Worm (Caenorhabditis elegans): ENCODE data around the gene acl-8.

The acl-8 gene

DNA sequence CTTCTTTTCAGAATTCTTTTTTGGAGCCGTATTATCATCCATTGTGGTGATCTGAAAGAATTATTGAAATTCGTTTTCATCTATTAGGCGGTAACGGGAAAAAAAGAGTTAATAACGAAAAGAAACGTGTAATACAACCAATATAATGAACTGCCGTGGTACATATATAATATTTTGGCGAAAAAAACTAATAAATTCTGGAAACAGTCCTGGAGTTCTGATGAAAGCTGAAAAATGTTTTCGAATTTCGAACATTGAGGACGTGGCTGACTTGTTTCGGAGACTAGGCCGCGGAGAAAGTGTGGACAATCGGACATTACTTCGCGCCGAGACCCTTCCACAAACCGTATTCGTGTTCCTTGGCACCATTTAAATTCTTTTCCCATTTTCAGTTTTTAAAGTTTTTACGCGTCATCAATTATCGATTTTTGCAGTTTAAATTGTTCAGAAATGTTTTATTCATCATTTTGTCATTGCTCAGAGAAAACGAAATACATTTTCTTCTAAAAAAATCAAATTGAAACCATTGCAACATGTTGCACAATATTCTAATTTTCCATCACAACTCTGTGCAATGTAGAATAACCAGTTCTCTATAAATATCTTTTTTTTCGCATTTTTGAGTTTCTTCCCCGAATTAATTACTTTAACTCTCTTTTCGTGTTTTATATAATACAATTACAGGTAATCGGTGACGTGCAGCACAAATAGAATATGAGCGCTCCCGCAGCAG is 17.1 kb upstream of the acl-8 start, which contains the start of the genes gad-1 and erfa-1 (continued):
- TF ChIP-seq tlp-1 (tag; optimal IDR thresholded peaks at IDR 0.05), result no peak
- peak; percentile 41 for TF ChIP-seq isw-1 (GFP tag; IDR thresholded peaks at IDR 0.05)
- no peak for TF ChIP-seq unc-30 (tag; optimal IDR thresholded peaks at IDR 0.05)
- no peak for TF ChIP-seq hpl-2 (GFP tag; optimal IDR thresholded peaks at IDR 0.05)
- peak; percentile 87 for TF ChIP-seq rnt-1 (tag; optimal IDR thresholded peaks at IDR 0.05)

DNA sequence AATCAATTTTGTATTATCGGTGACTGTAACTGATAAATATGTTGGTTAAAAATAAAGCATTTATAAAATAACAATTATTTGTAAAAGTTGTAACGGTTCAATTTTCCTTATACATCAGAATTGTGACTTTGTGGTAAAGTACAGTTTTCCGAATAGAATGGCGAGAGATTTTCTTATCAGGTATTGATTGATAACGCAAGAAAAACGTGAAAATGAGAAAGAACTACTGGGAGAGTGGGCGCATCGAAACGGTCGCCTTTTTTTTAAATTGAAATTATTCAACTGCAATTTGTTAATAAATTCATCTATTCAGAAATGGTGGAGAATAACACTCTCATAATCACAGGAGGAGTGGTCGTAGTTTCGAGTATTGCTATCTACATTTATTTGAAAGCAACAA is 14.3 kb upstream of the acl-8 start, which contains the start of gene hpo-19:
hpo-19 (plus strand) TSS at position 314 of the 400 bp plus-strand sequence.
- TF ChIP-seq nhr-85 (tag) (no peak), elt-2 (tag; optimal IDR thresholded peaks at IDR 0.05) (peak; percentile 19)

DNA sequence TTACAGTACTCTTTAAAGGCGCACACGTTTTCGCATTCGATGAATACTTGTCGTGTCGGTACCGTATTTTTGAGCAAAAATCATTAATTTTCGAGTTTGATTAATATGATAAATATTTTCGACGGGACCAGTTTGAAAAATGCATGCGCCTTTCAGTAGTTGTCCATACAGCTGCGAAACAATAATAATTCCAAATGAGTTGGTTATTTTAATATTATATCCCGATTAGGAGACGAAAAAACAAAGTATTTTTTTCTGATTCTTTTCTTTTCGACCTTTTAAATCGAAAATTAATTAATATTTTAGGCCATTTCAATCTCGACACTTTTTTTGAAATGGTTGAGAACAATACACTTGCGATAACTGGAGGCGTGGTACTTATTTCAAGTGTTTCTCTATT is 12.1 kb upstream of the acl-8 start, which contains the start of gene T05H4.4:
T05H4.4 (plus strand) TSS at position 301 of the 400 bp plus-strand sequence.
- no peak for TF ChIP-seq sup-37 (GFP tag; optimal IDR thresholded peaks at IDR 0.05)
- TF ChIP-seq nhr-28 (tag; optimal IDR thresholded peaks at IDR 0.05), result no peak
- no peak for TF ChIP-seq lin-13 (GFP tag; optimal IDR thresholded peaks at IDR 0.05)
- TF ChIP-seq unc-30 (tag; optimal IDR thresholded peaks at IDR 0.05), result no peak
- no peak for TF ChIP-seq dsc-1 (tag; optimal IDR thresholded peaks at IDR 0.05)
- no peak for TF ChIP-seq fkh-8 (tag; optimal IDR thresholded peaks at IDR 0.05)

DNA sequence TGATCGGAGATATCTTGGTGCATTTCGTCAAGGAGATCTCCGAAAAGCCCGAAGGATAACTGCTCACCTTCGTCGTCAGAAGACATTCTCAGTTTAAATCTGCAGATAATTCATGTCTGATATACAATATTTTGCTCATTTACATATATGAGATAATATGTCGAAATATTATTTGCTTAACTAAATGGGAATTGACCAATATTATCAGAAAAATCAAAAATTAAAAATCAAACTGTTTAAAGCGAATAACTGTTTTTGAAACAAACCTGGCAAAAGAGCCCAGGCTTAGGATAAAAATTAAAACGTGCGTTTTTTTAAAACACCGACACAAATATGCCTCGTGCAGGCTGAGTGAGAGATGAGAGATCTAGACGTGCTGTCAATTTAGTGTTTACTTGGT is 9.1 kb upstream of the acl-8 start, which contains the start of gene T05H4.15:
T05H4.15 (minus strand) TSS at position 101 of the 400 bp plus-strand sequence.
- TF ChIP-seq F16B12.6 (tag; optimal IDR thresholded peaks at IDR 0.05) (no peak), xbp-1 (tag; optimal IDR thresholded peaks at IDR 0.05) (no peak), dpl-1 (GFP tag; optimal IDR thresholded peaks at IDR 0.05) (no peak), pag-3 (tag; optimal IDR thresholded peaks at IDR 0.05; ENCODE audit: borderline replicate concordance, insufficient read depth) (no peak), elt-3 (tag; optimal IDR thresholded peaks at IDR 0.05) (no peak), fos-1 (tag; optimal IDR thresholded peaks at IDR 0.05) (no peak)

DNA sequence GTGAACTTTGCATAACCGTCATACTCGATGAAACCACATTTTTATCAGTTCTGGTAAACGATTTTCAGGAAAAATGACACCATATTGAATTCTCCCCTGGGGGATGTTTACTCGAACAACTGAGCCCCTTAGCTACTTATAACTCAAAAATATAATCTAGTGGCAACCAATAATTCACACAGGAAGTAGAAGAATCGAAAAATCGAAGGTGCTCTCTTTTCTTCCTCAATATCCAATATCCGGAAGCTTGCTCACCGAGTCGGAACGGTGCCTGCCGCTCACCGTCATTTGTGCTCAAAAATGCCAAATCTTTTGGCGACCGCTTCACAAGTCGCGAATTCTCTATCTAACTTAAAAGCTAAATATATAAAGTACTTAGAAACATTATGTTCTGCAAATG is 8.6 kb upstream of the acl-8 start, which contains the start of gene T05H4.3:
T05H4.3 (plus strand) TSS at position 301 of the 400 bp plus-strand sequence.
- no peak for TF ChIP-seq lin-14 (GFP tag; optimal IDR thresholded peaks at IDR 0.05)
- no peak for TF ChIP-seq unc-130 (tag; optimal IDR thresholded peaks at IDR 0.05)
- no peak for TF ChIP-seq snu-23 (GFP tag; optimal IDR thresholded peaks at IDR 0.05)
- no peak for TF ChIP-seq pax-3 (tag; optimal IDR thresholded peaks at IDR 0.05)
- no peak for TF ChIP-seq tlp-1 (tag; optimal IDR thresholded peaks at IDR 0.05)
- no peak for TF ChIP-seq ceh-63 (GFP tag; optimal IDR thresholded peaks at IDR 0.05)
- no peak for TF ChIP-seq pag-3 (tag; optimal IDR thresholded peaks at IDR 0.05; ENCODE audit: borderline replicate concordance, insufficient read depth)
- no peak for TF ChIP-seq C16A3.4 (tag; optimal IDR thresholded peaks at IDR 0.05)
- no peak for TF ChIP-seq blmp-1 (tag; optimal IDR thresholded peaks at IDR 0.05)

DNA sequence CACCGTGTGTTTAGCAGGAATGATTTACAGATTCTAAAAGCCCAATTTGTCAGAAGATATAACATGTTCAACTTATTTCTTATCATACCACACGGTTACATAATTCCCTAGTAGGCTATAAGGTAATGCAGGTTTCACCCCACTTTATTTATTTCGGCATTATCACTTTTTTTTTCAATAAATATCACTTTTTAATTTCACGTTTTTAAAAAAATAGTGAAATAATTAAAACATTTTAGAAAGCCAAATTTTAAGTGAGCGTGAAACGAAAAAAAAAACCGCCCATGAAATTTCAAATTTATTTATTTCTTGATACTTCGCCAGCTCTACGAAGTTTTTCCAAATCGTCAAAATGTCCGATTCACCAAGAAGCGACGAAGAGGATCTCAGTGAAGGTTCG is 2.3 kb upstream of the acl-8 start, which contains the start of gene fbxa-196:
fbxa-196 (plus strand) TSS at position 301 of the 400 bp plus-strand sequence.
- TF ChIP-seq mef-2 (tag; optimal IDR thresholded peaks at IDR 0.05) (no peak), lin-13 (GFP tag; optimal IDR thresholded peaks at IDR 0.05) (no peak), fkh-8 (tag; optimal IDR thresholded peaks at IDR 0.05) (no peak), F16B12.6 (tag; optimal IDR thresholded peaks at IDR 0.05) (no peak), C16A3.4 (tag; optimal IDR thresholded peaks at IDR 0.05) (no peak), elt-2 (tag; optimal IDR thresholded peaks at IDR 0.05) (no peak), vab-15 (tag; optimal IDR thresholded peaks at IDR 0.05) (no peak), nhr-84 (tag; optimal IDR thresholded peaks at IDR 0.05) (no peak), ceh-8 (GFP tag; optimal IDR thresholded peaks at IDR 0.05) (no peak), egl-27 (tag; optimal IDR thresholded peaks at IDR 0.05) (no peak)
